Worm (Caenorhabditis elegans) whole organism, L3 larva: ENCODE measurements around the gene tag-10.

Experiments
- R02D3.7 ChIP-seq: fragments of 150-350 bp; optimal IDR thresholded peaks from 2 replicates; lab custom pipeline; 2014; ENCODE audit warnings: missing biosample characterization, missing genetic modification characterization
- ZK546.5 ChIP-seq: sonication (generic microtip); optimal IDR thresholded peaks from 2 replicates; lab custom pipeline; 2017; ENCODE audit warnings: missing biosample characterization, missing genetic modification characterization
- aly-2 ChIP-seq: fragments of 150-350 bp; optimal IDR thresholded peaks from 2 replicates; lab custom pipeline; 2014; ENCODE audit warnings: missing biosample characterization, missing genetic modification characterization
- ama-1 ChIP-seq: fragments of 150-350 bp; optimal IDR thresholded peaks from 2 replicates; lab custom pipeline; 2018
- ceh-16 ChIP-seq: sonication (generic microtip); optimal IDR thresholded peaks from 2 replicates; lab custom pipeline; 2017; ENCODE audit warnings: missing biosample characterization, missing genetic modification characterization
- ceh-28 ChIP-seq: fragments of 150-350 bp; optimal IDR thresholded peaks from 2 replicates; lab custom pipeline; 2014; ENCODE audit warnings: missing biosample characterization, missing genetic modification reagents, missing genetic modification characterization
- ceh-9 ChIP-seq: sonication (generic microtip); optimal IDR thresholded peaks from 2 replicates; lab custom pipeline; 2018; ENCODE audit warnings: missing biosample characterization, missing genetic modification characterization
- daf-12 ChIP-seq: fragments of 150-350 bp; optimal IDR thresholded peaks from 2 replicates; lab custom pipeline; 2014; ENCODE audit warnings: missing biosample characterization, missing genetic modification reagents, missing genetic modification characterization
- egl-27 ChIP-seq: sonication (generic microtip); optimal IDR thresholded peaks from 4 replicates; lab custom pipeline; 2017; ENCODE audit warnings: missing biosample characterization, missing genetic modification reagents, missing genetic modification characterization
- egl-5 ChIP-seq: fragments of 150-350 bp; optimal IDR thresholded peaks from 2 replicates; lab custom pipeline; 2017; ENCODE audit warnings: missing biosample characterization, missing genetic modification reagents, missing genetic modification characterization, inconsistent platforms
- elt-1 ChIP-seq: fragments of 150-350 bp; optimal IDR thresholded peaks from 2 replicates; lab custom pipeline; 2014; ENCODE audit warnings: missing biosample characterization, missing genetic modification characterization
- elt-2 ChIP-seq: sonication (generic microtip); optimal IDR thresholded peaks from 2 replicates; lab custom pipeline; 2016; ENCODE audit warnings: missing genetic modification reagents, mild to moderate bottlenecking, missing genetic modification characterization, missing compliant biosample characterization
- elt-3 ChIP-seq, 3 experiments: fragments of 150-350 bp in 1 of 3; sonication (generic microtip) in 2 of 3; optimal IDR thresholded peaks; 2 replicates in 2 of 3; 4 replicates in 1 of 3; lab custom pipeline; 2014 to 2017; ENCODE audit warnings: missing biosample characterization in 3 of 3, missing genetic modification characterization in 3 of 3
- eor-1 ChIP-seq, 2 experiments: fragments of 150-350 bp; optimal IDR thresholded peaks; 2 replicates each; lab custom pipeline; 2014 to 2018; ENCODE audit warnings: missing biosample characterization in 2 of 2, missing genetic modification characterization in 2 of 2
- fkh-10 ChIP-seq: sonication (generic microtip); optimal IDR thresholded peaks from 2 replicates; lab custom pipeline; 2017; ENCODE audit warnings: missing biosample characterization, missing genetic modification reagents, missing genetic modification characterization
- fkh-2 ChIP-seq: fragments of 150-350 bp; optimal IDR thresholded peaks from 2 replicates; lab custom pipeline; 2014; ENCODE audit warnings: missing biosample characterization, missing genetic modification reagents, missing genetic modification characterization
- lin-39 ChIP-seq: fragments of 150-350 bp; optimal IDR thresholded peaks from 2 replicates; lab custom pipeline; 2018; ENCODE audit warnings: missing biosample characterization, missing genetic modification reagents, missing genetic modification characterization
- nfya-1 ChIP-seq: sonication (generic microtip); optimal IDR thresholded peaks from 2 replicates; lab custom pipeline; 2017; ENCODE audit warnings: missing genetic modification characterization, mild to moderate bottlenecking, missing compliant biosample characterization, antibody characterized with exemption, moderate library complexity; ENCODE audit not compliant: insufficient read depth
- nhr-11 ChIP-seq: fragments of 150-350 bp; optimal IDR thresholded peaks from 2 replicates; lab custom pipeline; 2014; ENCODE audit warnings: missing biosample characterization, missing genetic modification characterization
- nhr-12 ChIP-seq: fragments of 150-350 bp; optimal IDR thresholded peaks from 2 replicates; lab custom pipeline; 2014; ENCODE audit warnings: missing biosample characterization, missing genetic modification characterization
- nhr-23 ChIP-seq: fragments of 150-350 bp; optimal IDR thresholded peaks from 2 replicates; lab custom pipeline; 2014; ENCODE audit warnings: missing biosample characterization, missing genetic modification reagents, missing genetic modification characterization
- nhr-25 ChIP-seq: sonication (generic microtip); optimal IDR thresholded peaks from 2 replicates; lab custom pipeline; 2017; ENCODE audit warnings: missing biosample characterization, missing genetic modification characterization
- nhr-28 ChIP-seq: fragments of 150-350 bp; optimal IDR thresholded peaks from 2 replicates; lab custom pipeline; 2014; ENCODE audit warnings: missing biosample characterization, missing genetic modification characterization
- nhr-43 ChIP-seq: sonication (generic microtip); optimal IDR thresholded peaks from 2 replicates; lab custom pipeline; 2016; ENCODE audit warnings: mild to moderate bottlenecking, missing genetic modification characterization, missing compliant biosample characterization; ENCODE audit not compliant: poor library complexity, severe bottlenecking
- nhr-67 ChIP-seq: fragments of 150-350 bp; optimal IDR thresholded peaks from 2 replicates; lab custom pipeline; 2014; ENCODE audit warnings: missing biosample characterization, missing genetic modification characterization
- nhr-76 ChIP-seq: fragments of 150-350 bp; sonication (generic microtip); optimal IDR thresholded peaks from 5 replicates; lab custom pipeline; 2014; ENCODE audit warnings: missing biosample characterization, missing genetic modification characterization
- nhr-77 ChIP-seq: fragments of 150-350 bp; optimal IDR thresholded peaks from 2 replicates; lab custom pipeline; 2014; ENCODE audit warnings: missing biosample characterization, missing genetic modification characterization
- pha-4 ChIP-seq: fragments of 150-350 bp; optimal IDR thresholded peaks from 2 replicates; lab custom pipeline; 2014; ENCODE audit warnings: missing biosample characterization, missing genetic modification reagents, missing genetic modification characterization
- pqm-1 ChIP-seq: fragments of 150-350 bp; optimal IDR thresholded peaks from 2 replicates; lab custom pipeline; 2017; ENCODE audit warnings: missing biosample characterization, missing genetic modification characterization, inconsistent platforms
- skn-1 ChIP-seq: fragments of 150-350 bp; optimal IDR thresholded peaks from 2 replicates; lab custom pipeline; 2014; ENCODE audit warnings: missing biosample characterization, missing genetic modification characterization
- snpc-4 ChIP-seq: fragments of 150-350 bp; optimal IDR thresholded peaks from 2 replicates; lab custom pipeline; 2014; ENCODE audit warnings: missing biosample characterization, missing genetic modification characterization
- tbx-2 ChIP-seq: sonication (generic microtip); optimal IDR thresholded peaks from 2 replicates; lab custom pipeline; 2016; ENCODE audit warnings: mild to moderate bottlenecking, missing genetic modification characterization, missing compliant biosample characterization
- unc-39 ChIP-seq: sonication (generic microtip); optimal IDR thresholded peaks from 4 replicates; lab custom pipeline; 2017; ENCODE audit warnings: missing biosample characterization, missing genetic modification characterization
- zag-1 ChIP-seq: fragments of 150-350 bp; optimal IDR thresholded peaks from 2 replicates; lab custom pipeline; 2014; ENCODE audit warnings: missing biosample characterization, missing genetic modification characterization
- ztf-11 ChIP-seq: fragments of 150-350 bp; optimal IDR thresholded peaks from 2 replicates; lab custom pipeline; 2014; ENCODE audit warnings: missing biosample characterization, missing genetic modification characterization
- ztf-4 ChIP-seq: fragments of 150-350 bp; optimal IDR thresholded peaks from 2 replicates; lab custom pipeline; 2014; ENCODE audit warnings: missing biosample characterization, missing genetic modification characterization

The tag-10 gene

ce11 chrII:13632238-13632637 lies at the start of gene tag-10:
Gene tag-10 (plus strand): TSS chrII:13632584.
- no peak for TF ChIP-seq nhr-25
- TF ChIP-seq aly-2 (tag; lab: Kevin White, UChicago): no peak
- TF ChIP-seq fkh-2 (tag; lab: Kevin White, UChicago): no peak
- TF ChIP-seq elt-2 (tag; lab: Kevin White, UChicago): peak; percentile 30
- no peak for TF ChIP-seq ztf-4 (tag; lab: Kevin White, UChicago)
- TF ChIP-seq nhr-23 (tag; lab: Kevin White, UChicago): no peak
- TF ChIP-seq R02D3.7 (tag; lab: Kevin White, UChicago): no peak
- peak; percentile 81 for TF ChIP-seq elt-1 (tag; lab: Kevin White, UChicago)
- no peak for TF ChIP-seq pha-4 (tag; lab: Kevin White, UChicago)

ce11 chrII:13585655-13586170 lies 46.7 kb upstream of the tag-10 start, which contains the start of gene Y48E1B.8:
Gene Y48E1B.8 (plus strand): TSS chrII:13585705.
- TF ChIP-seq ztf-11 (tag; lab: Kevin White, UChicago) (no peak), ztf-4 (tag; lab: Kevin White, UChicago) (no peak), skn-1 (no peak), zag-1 (no peak), aly-2 (tag; lab: Kevin White, UChicago) (no peak), nhr-12 (no peak), eor-1 (tag; optimal IDR thresholded peaks at IDR 0.05; lab: Kevin White, UChicago) (no peak), nhr-67 (tag; lab: Kevin White, UChicago) (no peak), tbx-2 (tag; lab: Kevin White, UChicago) (no peak), fkh-2 (tag; lab: Kevin White, UChicago) (no peak), nhr-28 (tag; lab: Kevin White, UChicago) (no peak), R02D3.7 (tag; lab: Kevin White, UChicago) (no peak), nfya-1 (no peak), nhr-23 (tag; lab: Kevin White, UChicago) (no peak), ceh-9 (no peak), nhr-77 (no peak), egl-27 (tag; lab: Kevin White, UChicago) (no peak), ZK546.5 (tag; lab: Kevin White, UChicago) (no peak)

- TF ChIP-seq elt-3 (tag; optimal IDR thresholded peaks at IDR 0.05; lab: Kevin White, UChicago) (no peak), ama-1 (lab: Kevin White, UChicago) (no peak), eor-1 (tag; optimal IDR thresholded peaks at IDR 0.05; lab: Kevin White, UChicago) (no peak), ceh-16 (no peak), fkh-10 (GFP tag; lab: Kevin White, UChicago) (no peak), snpc-4 (tag; lab: Kevin White, UChicago) (no peak), aly-2 (tag; lab: Kevin White, UChicago) (no peak), nhr-23 (tag; lab: Kevin White, UChicago) (no peak), lin-39 (tag; lab: Kevin White, UChicago) (no peak), nhr-43 (tag; lab: Kevin White, UChicago) (no peak), tbx-2 (tag; lab: Kevin White, UChicago) (no peak), nhr-77 (no peak), nfya-1 (no peak), egl-5 (tag; lab: Kevin White, UChicago) (no peak), ztf-11 (tag; lab: Kevin White, UChicago) (no peak), pqm-1 (no peak), nhr-11 (no peak), ceh-28 (tag; lab: Kevin White, UChicago) (no peak), unc-39 (no peak), daf-12 (tag; lab: Kevin White, UChicago) (no peak)
These were observed 41.9 kb upstream of the tag-10 start, which contains the start of gene clec-145 for ce11 chrII:13590461-13590860. Gene clec-145 (minus strand): TSS chrII:13590561.

- TF ChIP-seq daf-12 (tag; lab: Kevin White, UChicago) (no peak), aly-2 (tag; lab: Kevin White, UChicago) (no peak), egl-5 (tag; lab: Kevin White, UChicago) (no peak), nhr-76 (no peak)
- TF ChIP-seq, all 47 proteins: peak for 0
These were observed 38.6 kb upstream of the tag-10 start, which contains the start of gene clec-146 for ce11 chrII:13593659-13594221. Gene clec-146 (minus strand): TSS chrII:13593774.
